Fruit fly (Drosophila melanogaster) whole organism, prepupa: ENCODE results near the gene CG9933.

Experiments used
- Blimp-1 ChIP-seq: fragments of 200-800 bp; sonication (Bioruptor generic); optimal IDR thresholded peaks from 3 replicates; lab custom pipeline; 2017; ENCODE audit warnings: missing biosample characterization, missing genetic modification characterization, mild to moderate bottlenecking, moderate library complexity, missing genetic modification reagents
- CG10631 ChIP-seq: fragments of 200-800 bp; sonication (Bioruptor generic); optimal IDR thresholded peaks from 2 replicates; lab custom pipeline; 2016; ENCODE audit warnings: missing biosample characterization, missing genetic modification characterization
- CG10669 ChIP-seq: fragments of 200-800 bp; sonication (Bioruptor generic); optimal IDR thresholded peaks from 3 replicates; lab custom pipeline; 2018; ENCODE audit warnings: missing biosample characterization, mild to moderate bottlenecking, missing genetic modification characterization, moderate library complexity
- CG11294 ChIP-seq: fragments of 200-800 bp; sonication (Bioruptor generic); IDR thresholded peaks from 2 replicates; pipeline ENCODE4 v1.3.6; 2022; ENCODE audit warnings: missing biosample characterization, missing genetic modification characterization
- CG15336 ChIP-seq: fragments of 200-800 bp; sonication (Bioruptor generic); IDR thresholded peaks from 2 replicates; pipeline ENCODE4 v1.3.6; 2022; ENCODE audit warnings: missing biosample characterization, missing genetic modification characterization
- CG16779 ChIP-seq: fragments of 200-800 bp; sonication (Bioruptor generic); optimal IDR thresholded peaks from 3 replicates; lab custom pipeline; 2017; ENCODE audit warnings: missing biosample characterization, mild to moderate bottlenecking, missing genetic modification characterization
- CG31627 ChIP-seq: fragments of 200-800 bp; sonication (Bioruptor generic); optimal IDR thresholded peaks from 3 replicates; lab custom pipeline; 2016; ENCODE audit warnings: missing biosample characterization, missing genetic modification characterization
- CG32006 ChIP-seq: fragments of 200-800 bp; sonication (Bioruptor generic); optimal IDR thresholded peaks from 3 replicates; lab custom pipeline; 2017; ENCODE audit warnings: missing biosample characterization, mild to moderate bottlenecking, missing genetic modification characterization
- CG3919 ChIP-seq: fragments of 200-800 bp; sonication (Bioruptor generic); optimal IDR thresholded peaks from 3 replicates; lab custom pipeline; 2016; ENCODE audit warnings: missing biosample characterization, missing genetic modification characterization
- CG6163 ChIP-seq: fragments of 200-800 bp; sonication (Bioruptor generic); IDR thresholded peaks from 3 replicates; pipeline ENCODE4 v1.3.6; 2022; ENCODE audit warnings: missing biosample characterization, missing genetic modification characterization
- CG6792 ChIP-seq: fragments of 200-800 bp; sonication (Bioruptor generic); optimal IDR thresholded peaks from 3 replicates; lab custom pipeline; 2016; ENCODE audit warnings: missing biosample characterization, missing genetic modification characterization
- CG6854 ChIP-seq: fragments of 200-800 bp; sonication (Bioruptor generic); optimal IDR thresholded peaks from 2 replicates; lab custom pipeline; 2017; ENCODE audit warnings: missing biosample characterization, mild to moderate bottlenecking, missing genetic modification characterization
- CG7368 ChIP-seq: fragments of 200-800 bp; sonication (Bioruptor generic); optimal IDR thresholded peaks from 3 replicates; lab custom pipeline; 2016; ENCODE audit warnings: missing biosample characterization, missing genetic modification characterization
- CG8119 ChIP-seq: fragments of 200-800 bp; sonication (Bioruptor generic); IDR thresholded peaks from 3 replicates; pipeline ENCODE4 v1.3.6; 2022; ENCODE audit warnings: missing biosample characterization, missing genetic modification characterization
- CG8319 ChIP-seq: fragments of 200-800 bp; sonication (Bioruptor generic); optimal IDR thresholded peaks from 3 replicates; lab custom pipeline; 2016; ENCODE audit warnings: missing biosample characterization, missing genetic modification characterization
- CG8632 ChIP-seq: fragments of 200-800 bp; sonication (Bioruptor generic); optimal IDR thresholded peaks from 3 replicates; lab custom pipeline; 2016; ENCODE audit warnings: missing biosample characterization, missing genetic modification characterization
- CG9139 ChIP-seq: fragments of 200-800 bp; sonication (Bioruptor generic); optimal IDR thresholded peaks from 3 replicates; lab custom pipeline; 2017; ENCODE audit warnings: missing biosample characterization, mild to moderate bottlenecking, missing genetic modification characterization
- Eip75B ChIP-seq: fragments of 200-800 bp; sonication (Bioruptor generic); optimal IDR thresholded peaks from 3 replicates; lab custom pipeline; 2016; ENCODE audit warnings: missing biosample characterization, missing genetic modification characterization
- Eip78C ChIP-seq: fragments of 200-800 bp; sonication (Bioruptor generic); peaks from one replicate; lab custom pipeline; 2016; ENCODE audit warnings: missing biosample characterization, missing genetic modification characterization
- Eip93F ChIP-seq: fragments of 200-800 bp; sonication (Bioruptor generic); optimal IDR thresholded peaks from 2 replicates; lab custom pipeline; 2016; ENCODE audit warnings: missing biosample characterization, mild to moderate bottlenecking, missing genetic modification characterization
- Ets21C ChIP-seq: fragments of 200-800 bp; sonication (Bioruptor generic); optimal IDR thresholded peaks from 3 replicates; lab custom pipeline; 2016; ENCODE audit warnings: missing biosample characterization, missing genetic modification characterization
- Ets96B ChIP-seq: fragments of 200-800 bp; optimal IDR thresholded peaks from 2 replicates; lab custom pipeline; 2019; ENCODE audit warnings: missing biosample characterization, mild to moderate bottlenecking, missing genetic modification characterization, moderate library complexity
- Gug ChIP-seq: fragments of 200-800 bp; sonication (Bioruptor generic); IDR thresholded peaks from 2 replicates; pipeline ENCODE4 v1.3.6; 2022; ENCODE audit warnings: missing biosample characterization, missing genetic modification characterization
- Hr38 ChIP-seq: sonication (Bioruptor generic); optimal IDR thresholded peaks from 2 replicates; lab custom pipeline; 2016; ENCODE audit warnings: missing biosample characterization, missing genetic modification characterization
- Hr39 ChIP-seq: fragments of 200-800 bp; sonication (Bioruptor generic); optimal IDR thresholded peaks from 2 replicates; lab custom pipeline; 2016; ENCODE audit warnings: missing biosample characterization, missing genetic modification characterization
- Hr4 ChIP-seq: fragments of 200-800 bp; sonication (Bioruptor generic); optimal IDR thresholded peaks from 3 replicates; lab custom pipeline; 2016; ENCODE audit warnings: missing biosample characterization, missing genetic modification characterization
- Lpt ChIP-seq: fragments of 200-800 bp; sonication (Bioruptor generic); optimal IDR thresholded peaks from 3 replicates; lab custom pipeline; 2016; ENCODE audit warnings: missing biosample characterization, missing genetic modification characterization
- Met ChIP-seq: fragments of 200-800 bp; sonication (Bioruptor generic); optimal IDR thresholded peaks from 3 replicates; lab custom pipeline; 2016; ENCODE audit warnings: missing biosample characterization, missing genetic modification characterization
- OdsH ChIP-seq: fragments of 200-800 bp; sonication (Bioruptor generic); optimal IDR thresholded peaks from 3 replicates; lab custom pipeline; 2016; ENCODE audit warnings: missing biosample characterization, missing genetic modification characterization
- Sox102F ChIP-seq: fragments of 200-800 bp; sonication (Bioruptor generic); optimal IDR thresholded peaks from 2 replicates; lab custom pipeline; 2016; ENCODE audit warnings: missing biosample characterization, mild to moderate bottlenecking, missing genetic modification characterization
- Sox14 ChIP-seq: fragments of 200-800 bp; sonication (Bioruptor generic); optimal IDR thresholded peaks from 3 replicates; lab custom pipeline; 2016; ENCODE audit warnings: missing biosample characterization, missing genetic modification characterization
- Sox15 ChIP-seq: fragments of 200-800 bp; sonication (Bioruptor generic); optimal IDR thresholded peaks from 3 replicates; lab custom pipeline; 2016; ENCODE audit warnings: missing biosample characterization, missing genetic modification characterization
- acj6 ChIP-seq: fragments of 200-800 bp; sonication (Bioruptor generic); optimal IDR thresholded peaks from 3 replicates; lab custom pipeline; 2016; ENCODE audit warnings: missing biosample characterization, missing genetic modification characterization
- cyc ChIP-seq: fragments of 200-800 bp; sonication (Bioruptor generic); optimal IDR thresholded peaks from 3 replicates; lab custom pipeline; 2016; ENCODE audit warnings: missing biosample characterization, missing genetic modification characterization
- dac ChIP-seq: fragments of 200-800 bp; sonication (Bioruptor generic); optimal IDR thresholded peaks from 2 replicates; lab custom pipeline; 2017; ENCODE audit warnings: missing biosample characterization, mild to moderate bottlenecking, missing genetic modification characterization
- eg ChIP-seq: fragments of 200-800 bp; sonication (Bioruptor generic); IDR thresholded peaks from 3 replicates; pipeline ENCODE4 v1.3.6; 2022; ENCODE audit warnings: missing biosample characterization, missing genetic modification characterization
- esn ChIP-seq: fragments of 200-800 bp; sonication (Bioruptor generic); optimal IDR thresholded peaks from 2 replicates; lab custom pipeline; 2016; ENCODE audit warnings: missing biosample characterization, mild to moderate bottlenecking, missing genetic modification characterization, moderate library complexity
- fd85E ChIP-seq: fragments of 200-800 bp; sonication (Bioruptor generic); optimal IDR thresholded peaks from 3 replicates; lab custom pipeline; 2016; ENCODE audit warnings: missing biosample characterization, missing genetic modification characterization
- fkh ChIP-seq: fragments of 200-800 bp; sonication (Bioruptor generic); optimal IDR thresholded peaks from 3 replicates; lab custom pipeline; 2017; ENCODE audit warnings: missing biosample characterization, mild to moderate bottlenecking, missing genetic modification characterization, moderate library complexity
- net ChIP-seq: fragments of 200-800 bp; sonication (Bioruptor generic); optimal IDR thresholded peaks from 3 replicates; lab custom pipeline; 2016; ENCODE audit warnings: missing biosample characterization, missing genetic modification characterization
- salr ChIP-seq, 2 experiments: fragments of 200-800 bp; sonication (Bioruptor generic); optimal IDR thresholded peaks; 3 replicates each; lab custom pipeline; 2016 to 2018; ENCODE audit warnings: missing biosample characterization in 2 of 2, missing genetic modification characterization in 2 of 2, mild to moderate bottlenecking in 1 of 2
- spab ChIP-seq: fragments of 200-800 bp; sonication (Bioruptor generic); optimal IDR thresholded peaks from 2 replicates; lab custom pipeline; 2017; ENCODE audit warnings: missing biosample characterization, mild to moderate bottlenecking, missing genetic modification characterization, missing genetic modification reagents
- ss ChIP-seq, 2 experiments: fragments of 200-800 bp; sonication (Bioruptor generic); optimal IDR thresholded peaks; 2 replicates in 1 of 2; 3 replicates in 1 of 2; lab custom pipeline; 2017 to 2018; ENCODE audit warnings: mild to moderate bottlenecking in 2 of 2, missing biosample characterization in 2 of 2, missing genetic modification characterization in 2 of 2, moderate library complexity in 1 of 2
- svp ChIP-seq: fragments of 200-800 bp; sonication (Bioruptor generic); peaks from one replicate; lab custom pipeline; 2016; ENCODE audit warnings: missing biosample characterization, missing genetic modification characterization
- vri ChIP-seq: fragments of 200-800 bp; sonication (Bioruptor generic); optimal IDR thresholded peaks from 3 replicates; lab custom pipeline; 2016; ENCODE audit warnings: missing biosample characterization, mild to moderate bottlenecking, missing genetic modification characterization

CG9933 gene

dm6 chr2L:13042405-13042804, 21.3 kb upstream of the CG9933 start:
- TF ChIP-seq Hr38 (GFP tag; lab: Kevin White, UChicago) (no peak), Eip78C (GFP tag; lab: Kevin White, UChicago) (peak; percentile 61), CG8632 (no peak), CG11294 (GFP tag; lab: Robert Waterston, UW) (no peak), acj6 (GFP tag; lab: Kevin White, UChicago) (no peak)

- TF ChIP-seq Hr38 (GFP tag; lab: Kevin White, UChicago) (no peak), CG9139 (GFP tag; lab: Kevin White, UChicago) (peak; percentile 29), CG8119 (0 out of 3 replicates have a peak, but pooled peaks have one; percentile 16), svp (GFP tag; lab: Kevin White, UChicago) (no peak), CG31627 (no peak), eg (GFP tag; lab: Robert Waterston, UW) (peak; percentile 44; the same call in 2 of the 3 replicates), ss (GFP tag; optimal IDR thresholded peaks at IDR 0.05; lab: Kevin White, UChicago) (peak in 1 of 2 experiments; percentile 54), Ets96B (tag; lab: Kevin White, UChicago) (peak; percentile 20), cyc (GFP tag; lab: Kevin White, UChicago) (no peak), salr (GFP tag; optimal IDR thresholded peaks at IDR 0.05; lab: Kevin White, UChicago) (no peak)
- TF ChIP-seq, all 60 proteins: peak for 5
These were observed 14.6 kb upstream of the CG9933 start for dm6 chr2L:13035687-13036185.

dm6 chr2L:13028923-13029322, 7.8 kb upstream of the CG9933 start:
- no peak for TF ChIP-seq spab
- TF ChIP-seq Eip75B (GFP tag; lab: Kevin White, UChicago): no peak
- no peak for TF ChIP-seq Gug
- TF ChIP-seq CG3919 (GFP tag; lab: Kevin White, UChicago): no peak
- no peak for TF ChIP-seq Sox14
- TF ChIP-seq CG8119: no peak
- no peak for TF ChIP-seq OdsH (GFP tag; lab: Kevin White, UChicago)
- no peak for TF ChIP-seq Sox102F (GFP tag; lab: Kevin White, UChicago)
- TF ChIP-seq net (GFP tag; lab: Kevin White, UChicago): no peak
- TF ChIP-seq CG16779: no peak
- TF ChIP-seq Eip93F (GFP tag; lab: Kevin White, UChicago): no peak
- no peak for TF ChIP-seq Hr39 (GFP tag; lab: Kevin White, UChicago)
- no peak for TF ChIP-seq Met
- no peak for TF ChIP-seq Hr38 (GFP tag; lab: Kevin White, UChicago)
- no peak for TF ChIP-seq fd85E
- no peak for TF ChIP-seq Blimp-1 (GFP tag; lab: Kevin White, UChicago)
- no peak for TF ChIP-seq Lpt (GFP tag; lab: Kevin White, UChicago)

- TF ChIP-seq CG3919 (GFP tag; lab: Kevin White, UChicago) (no peak), CG32006 (GFP tag; lab: Kevin White, UChicago) (no peak), CG6163 (GFP tag; lab: Robert Waterston, UW) (peak; percentile 41; the same call in 1 of the 3 replicates), Hr38 (GFP tag; lab: Kevin White, UChicago) (no peak), Ets21C (no peak), Eip75B (GFP tag; lab: Kevin White, UChicago) (no peak), Blimp-1 (GFP tag; lab: Kevin White, UChicago) (no peak), CG8119 (peak; percentile 25; the same call in 1 of the 3 replicates), CG8319 (GFP tag; lab: Kevin White, UChicago) (no peak), Hr4 (no peak), CG10631 (GFP tag; lab: Kevin White, UChicago) (no peak), CG6854 (GFP tag; lab: Kevin White, UChicago) (no peak), dac (GFP tag; lab: Kevin White, UChicago) (no peak), Sox15 (peak; percentile 16), CG15336 (GFP tag; lab: Robert Waterston, UW) (peak; percentile 36; the same call in 1 of the 2 replicates), Sox14 (peak; percentile 85), fkh (GFP tag; lab: Kevin White, UChicago) (no peak), CG9139 (GFP tag; lab: Kevin White, UChicago) (no peak), CG7368 (no peak), CG6792 (GFP tag; lab: Kevin White, UChicago) (no peak), esn (GFP tag; lab: Kevin White, UChicago) (peak; percentile 69), eg (GFP tag; lab: Robert Waterston, UW) (peak; percentile 76), vri (no peak), CG31627 (peak; percentile 71), CG10669 (no peak), cyc (GFP tag; lab: Kevin White, UChicago) (no peak), net (GFP tag; lab: Kevin White, UChicago) (no peak)
These were observed 2.1 kb downstream of the CG9933 start, which contains the start of gene Ube4B for dm6 chr2L:13018992-13019484. Gene Ube4B, minus strand, starts transcription at chr2L:13019434.
